Worm (Caenorhabditis elegans) whole organism, L2 larva: Measurements from ENCODE around the gene F01D4.5.

ENCODE experiments used
- ZK546.5 ChIP-seq: sonication (generic microtip); optimal IDR thresholded peaks from 2 replicates; lab custom pipeline; 2017; ENCODE audit warnings: missing biosample characterization, missing genetic modification characterization
- blmp-1 ChIP-seq: sonication (generic microtip); optimal IDR thresholded peaks from 2 replicates; lab custom pipeline; 2017; ENCODE audit warnings: missing genetic modification characterization, mild to moderate bottlenecking, missing compliant biosample characterization, antibody characterized with exemption, moderate library complexity; ENCODE audit not compliant: insufficient read depth
- dmd-4 ChIP-seq: sonication (generic microtip); optimal IDR thresholded peaks from 2 replicates; lab custom pipeline; 2017; ENCODE audit warnings: missing biosample characterization, missing genetic modification characterization
- egl-27 ChIP-seq: sonication (generic microtip); optimal IDR thresholded peaks from 3 replicates; lab custom pipeline; 2017; ENCODE audit warnings: missing biosample characterization, missing genetic modification reagents, missing genetic modification characterization
- elt-1 ChIP-seq: fragments of 150-350 bp; optimal IDR thresholded peaks from 2 replicates; lab custom pipeline; 2014; ENCODE audit warnings: missing biosample characterization, missing genetic modification characterization
- gmeb-1 ChIP-seq: fragments of 150-350 bp; optimal IDR thresholded peaks from 2 replicates; lab custom pipeline; 2014; ENCODE audit warnings: missing biosample characterization, missing genetic modification characterization
- mdl-1 ChIP-seq, 2 experiments: fragments of 150-350 bp in 1 of 2; sonication (generic microtip) in 1 of 2; optimal IDR thresholded peaks; 2 replicates each; lab custom pipeline; 2017; ENCODE audit warnings: missing biosample characterization in 2 of 2, missing genetic modification characterization in 2 of 2
- nhr-237 ChIP-seq: fragments of 150-350 bp; optimal IDR thresholded peaks from 2 replicates; lab custom pipeline; 2014; ENCODE audit warnings: missing biosample characterization, missing genetic modification characterization
- nhr-25 ChIP-seq: fragments of 150-350 bp; sonication (generic microtip); optimal IDR thresholded peaks from 3 replicates; lab custom pipeline; 2014; ENCODE audit warnings: missing biosample characterization, missing genetic modification characterization
- nhr-6 ChIP-seq: fragments of 150-350 bp; optimal IDR thresholded peaks from 2 replicates; lab custom pipeline; 2014; ENCODE audit warnings: missing biosample characterization, missing genetic modification characterization
- unc-39 ChIP-seq: fragments of 150-350 bp; optimal IDR thresholded peaks from 2 replicates; lab custom pipeline; 2014; ENCODE audit warnings: missing biosample characterization, missing genetic modification characterization
- unc-62 ChIP-seq: fragments of 150-350 bp; optimal IDR thresholded peaks from 2 replicates; lab custom pipeline; 2014; ENCODE audit warnings: missing biosample characterization, missing genetic modification reagents, missing genetic modification characterization
- zag-1 ChIP-seq: fragments of 150-350 bp; optimal IDR thresholded peaks from 2 replicates; lab custom pipeline; 2014; ENCODE audit warnings: missing biosample characterization, missing genetic modification characterization
- ztf-11 ChIP-seq: sonication (generic microtip); optimal IDR thresholded peaks from 2 replicates; lab custom pipeline; 2017; ENCODE audit warnings: missing biosample characterization, missing genetic modification characterization

- TF ChIP-seq nhr-25 (no peak), ztf-11 (no peak), elt-1 (tag; lab: Kevin White, UChicago) (no peak), blmp-1 (tag; lab: Kevin White, UChicago) (no peak), nhr-6 (no peak), unc-62 (GFP tag; lab: Kevin White, UChicago) (no peak), mdl-1 (tag; optimal IDR thresholded peaks at IDR 0.05; lab: Kevin White, UChicago) (no peak), unc-39 (tag; lab: Kevin White, UChicago) (no peak), zag-1 (tag; lab: Kevin White, UChicago) (no peak), ZK546.5 (tag; lab: Kevin White, UChicago) (no peak), egl-27 (tag; lab: Kevin White, UChicago) (no peak), dmd-4 (tag; lab: Kevin White, UChicago) (no peak), gmeb-1 (tag; lab: Kevin White, UChicago) (no peak), nhr-237 (tag; lab: Kevin White, UChicago) (no peak)
These were observed 39.9 kb downstream of the F01D4.5 start, which contains the start of gene F13B12.7 for ce11 chrIV:10443510-10443909.
